Worm (Caenorhabditis elegans): ENCODE measurements around the gene efn-2.

ce11 chrIV:10578367-10578766 is 2.2 kb downstream of the efn-2 start, which contains the start of gene lgc-43:
- TF ChIP-seq ama-1 (optimal IDR thresholded peaks at IDR 0.05) (no peak), zag-1 (tag; optimal IDR thresholded peaks at IDR 0.05) (no peak), nhr-237 (tag; optimal IDR thresholded peaks at IDR 0.05) (no peak), unc-62 (GFP tag; optimal IDR thresholded peaks at IDR 0.05) (no peak)

Data from whole organism, L1 larva.